Fruit fly (Drosophila melanogaster): ENCODE measurements around the gene CG11726.

DNA sequence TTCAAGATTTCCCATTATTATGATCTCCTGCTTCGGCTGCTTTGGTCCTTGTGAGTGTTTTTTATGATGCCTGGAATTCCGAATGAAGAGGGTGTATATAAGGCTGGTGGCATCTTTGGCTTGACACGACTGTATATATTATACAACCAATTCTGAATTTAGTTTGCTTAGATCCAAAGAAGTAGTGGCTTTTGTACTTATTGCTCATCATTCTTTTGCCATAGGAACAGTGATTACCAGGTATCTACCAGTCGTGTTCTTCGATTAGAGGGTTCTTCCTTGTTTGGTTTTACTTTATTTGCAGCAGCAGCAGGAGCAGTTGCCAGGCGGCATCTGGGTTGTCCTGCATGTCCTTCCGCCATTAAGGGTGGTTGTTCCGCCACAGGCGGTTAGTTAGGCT is 9.1 kb downstream of the CG11726 start:
- TF ChIP-seq cic (GFP tag; optimal IDR thresholded peaks at IDR 0.05) (no peak), kay (GFP tag; ENCODE audit: borderline replicate concordance) (no peak)
